Worm (Caenorhabditis elegans) whole organism, L4/young adult: ENCODE data around the gene W06D11.3.

Experiments used
- W03F9.2 ChIP-seq: fragments of 150-350 bp; optimal IDR thresholded peaks from 2 replicates; lab custom pipeline; 2014; ENCODE audit warnings: missing biosample characterization, missing genetic modification characterization
- dao-5 ChIP-seq: sonication (generic microtip); optimal IDR thresholded peaks from 2 replicates; lab custom pipeline; 2016; ENCODE audit warnings: missing genotype, missing genetic modification characterization, moderate library complexity, missing compliant biosample characterization
- him-1 ChIP-seq: sonication (generic microtip); optimal IDR thresholded peaks from 2 replicates; lab custom pipeline; 2016; ENCODE audit warnings: missing genotype, missing genetic modification reagents, missing genetic modification characterization, missing compliant biosample characterization

The W06D11.3 gene

ce11 chrX:12298324-12298723 is at the start of gene W06D11.3:
Gene W06D11.3, plus strand, starts transcription at chrX:12298683.
- TF ChIP-seq him-1 (tag; lab: Kevin White, UChicago) (no peak), dao-5 (tag; lab: Kevin White, UChicago) (no peak), W03F9.2 (tag; lab: Kevin White, UChicago) (no peak)

- TF ChIP-seq W03F9.2 (tag; lab: Kevin White, UChicago) (no peak), him-1 (tag; lab: Kevin White, UChicago) (no peak), dao-5 (tag; lab: Kevin White, UChicago) (no peak)
Measured at ce11 chrX:12252189-12252588, 46.3 kb upstream of the W06D11.3 start.

ce11 chrX:12256594-12257048 is 41.9 kb upstream of the W06D11.3 start, which contains the start of gene E01G6.2:
Gene E01G6.2, plus strand, starts transcription at chrX:12256644.
- TF ChIP-seq him-1 (tag; lab: Kevin White, UChicago) (no peak), W03F9.2 (tag; lab: Kevin White, UChicago) (no peak), dao-5 (tag; lab: Kevin White, UChicago) (no peak)

ce11 chrX:12260381-12260931 is 38.0 kb upstream of the W06D11.3 start, which contains the start of gene E01G6.1:
Gene E01G6.1, plus strand, starts transcription at chrX:12260881.
- TF ChIP-seq W03F9.2 (tag; lab: Kevin White, UChicago) (no peak), dao-5 (tag; lab: Kevin White, UChicago) (no peak), him-1 (tag; lab: Kevin White, UChicago) (no peak)

ce11 chrX:12270841-12271240 is 27.6 kb upstream of the W06D11.3 start, which contains the start of gene otpl-8:
Gene otpl-8, minus strand, starts transcription at chrX:12270941.
- TF ChIP-seq him-1 (tag; lab: Kevin White, UChicago): no peak
- no peak for TF ChIP-seq dao-5 (tag; lab: Kevin White, UChicago)
- TF ChIP-seq W03F9.2 (tag; lab: Kevin White, UChicago): no peak

ce11 chrX:12273870-12274269 is 24.6 kb upstream of the W06D11.3 start, which contains the start of gene H19J13.2:
Gene H19J13.2, minus strand, starts transcription at chrX:12273970.
- TF ChIP-seq him-1 (tag; lab: Kevin White, UChicago) (no peak), W03F9.2 (tag; lab: Kevin White, UChicago) (no peak), dao-5 (tag; lab: Kevin White, UChicago) (no peak)

ce11 chrX:12275577-12275976 is 22.9 kb upstream of the W06D11.3 start, which contains the start of gene C04B4.6:
Gene C04B4.6, minus strand, starts transcription at chrX:12275677.
- TF ChIP-seq W03F9.2 (tag; lab: Kevin White, UChicago) (no peak), dao-5 (tag; lab: Kevin White, UChicago) (no peak), him-1 (tag; lab: Kevin White, UChicago) (no peak)

ce11 chrX:12280477-12280876 is 18.0 kb upstream of the W06D11.3 start, which contains the start of gene C04B4.1:
Gene C04B4.1, plus strand, starts transcription at chrX:12280777.
- TF ChIP-seq dao-5 (tag; lab: Kevin White, UChicago) (no peak), him-1 (tag; lab: Kevin White, UChicago) (no peak), W03F9.2 (tag; lab: Kevin White, UChicago) (no peak)

ce11 chrX:12282911-12283310 is 15.6 kb upstream of the W06D11.3 start, which contains the start of gene C04B4.2:
Gene C04B4.2, plus strand, starts transcription at chrX:12283281.
- TF ChIP-seq him-1 (tag; lab: Kevin White, UChicago): no peak
- TF ChIP-seq W03F9.2 (tag; lab: Kevin White, UChicago): no peak

ce11 chrX:12284161-12284560 is 14.3 kb upstream of the W06D11.3 start:
- TF ChIP-seq W03F9.2 (tag; lab: Kevin White, UChicago) (no peak), him-1 (tag; lab: Kevin White, UChicago) (no peak), dao-5 (tag; lab: Kevin White, UChicago) (no peak)

- TF ChIP-seq dao-5 (tag; lab: Kevin White, UChicago) (no peak), him-1 (tag; lab: Kevin White, UChicago) (no peak), W03F9.2 (tag; lab: Kevin White, UChicago) (no peak)
Measured at ce11 chrX:12285496-12285895, 13.0 kb upstream of the W06D11.3 start, which contains the start of gene lips-2. Gene lips-2, plus strand, starts transcription at chrX:12285796.

- TF ChIP-seq him-1 (tag; lab: Kevin White, UChicago): no peak
- no peak for TF ChIP-seq W03F9.2 (tag; lab: Kevin White, UChicago)
- no peak for TF ChIP-seq dao-5 (tag; lab: Kevin White, UChicago)
Measured at ce11 chrX:12288254-12288653, 10.2 kb upstream of the W06D11.3 start, which contains the start of gene C04B4.5. Gene C04B4.5, minus strand, starts transcription at chrX:12288354.

- TF ChIP-seq him-1 (tag; lab: Kevin White, UChicago) (no peak), dao-5 (tag; lab: Kevin White, UChicago) (no peak), W03F9.2 (tag; lab: Kevin White, UChicago) (no peak)
Measured at ce11 chrX:12290539-12290938, 7.9 kb upstream of the W06D11.3 start, which contains the start of gene C04B4.4. Gene C04B4.4, plus strand, starts transcription at chrX:12290839.
